Worm (Caenorhabditis elegans) whole organism, late embryonic: Measurements from ENCODE around the gene srj-10.

Source experiments
- C08G9.2 ChIP-seq: sonication (generic microtip); optimal IDR thresholded peaks from 2 replicates; lab custom pipeline; 2016; ENCODE audit warnings: mild to moderate bottlenecking, missing genetic modification characterization, moderate library complexity, missing compliant biosample characterization
- C38D4.7 ChIP-seq: fragments of 200-800 bp; sonication (Bioruptor generic); optimal IDR thresholded peaks from 2 replicates; lab custom pipeline; 2018; ENCODE audit warnings: mild to moderate bottlenecking, missing genetic modification characterization, moderate library complexity, missing compliant biosample characterization
- F13H6.1 ChIP-seq: sonication (generic microtip); optimal IDR thresholded peaks from 2 replicates; lab custom pipeline; 2016; ENCODE audit warnings: missing genetic modification characterization, missing compliant biosample characterization
- T23F11.4 ChIP-seq: fragments of 200-800 bp; sonication (Bioruptor generic); optimal IDR thresholded peaks from 2 replicates; lab custom pipeline; 2018; ENCODE audit warnings: mild to moderate bottlenecking, missing genetic modification characterization, missing compliant biosample characterization
- Y22D7AL.16 ChIP-seq: sonication (generic microtip); optimal IDR thresholded peaks from 2 replicates; lab custom pipeline; 2016; ENCODE audit warnings: missing genetic modification characterization, missing compliant biosample characterization
- ceh-18 ChIP-seq: sonication (generic microtip); optimal IDR thresholded peaks from 2 replicates; lab custom pipeline; 2016; ENCODE audit warnings: missing genetic modification characterization, missing compliant biosample characterization
- ceh-22 ChIP-seq: sonication (generic microtip); optimal IDR thresholded peaks from 2 replicates; lab custom pipeline; 2017; ENCODE audit warnings: missing biosample characterization, missing genetic modification characterization
- ceh-30 ChIP-seq: fragments of 150-350 bp; optimal IDR thresholded peaks from 2 replicates; lab custom pipeline; 2014; ENCODE audit warnings: missing biosample characterization, missing genetic modification characterization
- ceh-31 ChIP-seq: sonication (generic microtip); optimal IDR thresholded peaks from 2 replicates; lab custom pipeline; 2016; ENCODE audit warnings: missing genetic modification characterization, missing compliant biosample characterization
- ceh-34 ChIP-seq: sonication (generic microtip); optimal IDR thresholded peaks from 2 replicates; lab custom pipeline; 2016; ENCODE audit warnings: mild to moderate bottlenecking, missing genetic modification characterization, missing compliant biosample characterization
- ceh-45 ChIP-seq: fragments of 200-800 bp; sonication (Bioruptor generic); IDR thresholded peaks from 2 replicates; pipeline ENCODE4 v1.3.6; 2022; ENCODE audit warnings: missing genetic modification reagents, missing genetic modification characterization, missing compliant biosample characterization
- ceh-48 ChIP-seq: sonication (generic microtip); optimal IDR thresholded peaks from 2 replicates; lab custom pipeline; 2016; ENCODE audit warnings: missing genetic modification characterization, inconsistent platforms, missing compliant biosample characterization
- ceh-9 ChIP-seq: sonication (generic microtip); optimal IDR thresholded peaks from 2 replicates; lab custom pipeline; 2016; ENCODE audit warnings: mild to moderate bottlenecking, missing genetic modification characterization, inconsistent platforms, missing compliant biosample characterization
- che-1 ChIP-seq: sonication (generic microtip); optimal IDR thresholded peaks from 2 replicates; lab custom pipeline; 2016; ENCODE audit warnings: mild to moderate bottlenecking, missing genetic modification characterization, missing compliant biosample characterization
- dve-1 ChIP-seq: sonication (generic microtip); optimal IDR thresholded peaks from 2 replicates; lab custom pipeline; 2017; ENCODE audit warnings: antibody characterized with exemption, mild to moderate bottlenecking, missing genetic modification characterization, missing compliant biosample characterization
- elt-2 ChIP-seq: sonication (generic microtip); optimal IDR thresholded peaks from 2 replicates; lab custom pipeline; 2016; ENCODE audit warnings: missing genetic modification reagents, missing genetic modification characterization, missing compliant biosample characterization
- fkh-6 ChIP-seq: sonication (generic microtip); optimal IDR thresholded peaks from 2 replicates; lab custom pipeline; 2016; ENCODE audit warnings: missing genetic modification characterization, missing compliant biosample characterization
- gmeb-2 ChIP-seq: sonication (generic microtip); optimal IDR thresholded peaks from 2 replicates; lab custom pipeline; 2016; ENCODE audit warnings: missing genetic modification characterization, inconsistent platforms, missing compliant biosample characterization
- hlh-13 ChIP-seq: fragments of 200-800 bp; sonication (Bioruptor generic); optimal IDR thresholded peaks from 2 replicates; lab custom pipeline; 2018; ENCODE audit warnings: mild to moderate bottlenecking, missing genetic modification characterization, missing compliant biosample characterization
- hlh-6 ChIP-seq: sonication (generic microtip); optimal IDR thresholded peaks from 2 replicates; lab custom pipeline; 2016; ENCODE audit warnings: missing genotype, missing genetic modification characterization, missing compliant biosample characterization
- hlh-8 ChIP-seq: sonication (generic microtip); optimal IDR thresholded peaks from 2 replicates; lab custom pipeline; 2016; ENCODE audit warnings: missing genotype, missing genetic modification characterization, missing compliant biosample characterization
- lin-11 ChIP-seq: fragments of 200-800 bp; sonication (Bioruptor generic); optimal IDR thresholded peaks from 2 replicates; lab custom pipeline; 2018; ENCODE audit warnings: mild to moderate bottlenecking, missing genetic modification characterization, missing compliant biosample characterization
- madf-2 ChIP-seq: sonication (generic microtip); optimal IDR thresholded peaks from 2 replicates; lab custom pipeline; 2017; ENCODE audit warnings: missing genetic modification characterization, missing compliant biosample characterization
- mec-3 ChIP-seq: sonication (generic microtip); optimal IDR thresholded peaks from 2 replicates; lab custom pipeline; 2016; ENCODE audit warnings: borderline replicate concordance, missing genetic modification characterization, missing compliant biosample characterization
- nfya-1 ChIP-seq: sonication (generic microtip); optimal IDR thresholded peaks from 2 replicates; lab custom pipeline; 2017; ENCODE audit warnings: missing genetic modification characterization, mild to moderate bottlenecking, missing compliant biosample characterization, antibody characterized with exemption, moderate library complexity
- nhr-11 ChIP-seq: fragments of 150-350 bp; optimal IDR thresholded peaks from 2 replicates; lab custom pipeline; 2014; ENCODE audit warnings: missing biosample characterization, missing genetic modification characterization
- nhr-232 ChIP-seq: sonication (generic microtip); optimal IDR thresholded peaks from 2 replicates; lab custom pipeline; 2016; ENCODE audit warnings: missing genetic modification characterization, missing compliant biosample characterization
- odd-2 ChIP-seq: sonication (generic microtip); optimal IDR thresholded peaks from 2 replicates; lab custom pipeline; 2017; ENCODE audit warnings: antibody characterized with exemption, mild to moderate bottlenecking, missing genetic modification characterization, missing compliant biosample characterization
- pax-1 ChIP-seq: fragments of 150-350 bp; optimal IDR thresholded peaks from 2 replicates; lab custom pipeline; 2014; ENCODE audit warnings: missing biosample characterization, missing genetic modification characterization
- pha-2 ChIP-seq: sonication (generic microtip); optimal IDR thresholded peaks from 2 replicates; lab custom pipeline; 2017; ENCODE audit warnings: mild to moderate bottlenecking, missing genetic modification characterization, missing compliant biosample characterization
- pha-4 ChIP-seq: fragments of 150-350 bp; optimal IDR thresholded peaks from 2 replicates; lab custom pipeline; 2018; ENCODE audit warnings: missing biosample characterization, missing genetic modification reagents, missing genetic modification characterization
- pros-1 ChIP-seq: fragments of 150-350 bp; optimal IDR thresholded peaks from 2 replicates; lab custom pipeline; 2014; ENCODE audit warnings: missing biosample characterization, missing genetic modification reagents, missing genetic modification characterization
- ref-2 ChIP-seq: sonication (generic microtip); optimal IDR thresholded peaks from 2 replicates; lab custom pipeline; 2016; ENCODE audit warnings: missing genetic modification characterization, missing compliant biosample characterization
- syd-9 ChIP-seq: sonication (generic microtip); optimal IDR thresholded peaks from 2 replicates; lab custom pipeline; 2016; ENCODE audit warnings: mild to moderate bottlenecking, missing genetic modification characterization, moderate library complexity, missing compliant biosample characterization
- tbx-2 ChIP-seq: sonication (generic microtip); optimal IDR thresholded peaks from 2 replicates; lab custom pipeline; 2016; ENCODE audit warnings: missing genetic modification characterization, missing compliant biosample characterization
- tbx-7 ChIP-seq: sonication (generic microtip); optimal IDR thresholded peaks from 2 replicates; lab custom pipeline; 2016; ENCODE audit warnings: missing genotype, missing genetic modification characterization, missing compliant biosample characterization
- ttx-3 ChIP-seq: sonication (generic microtip); optimal IDR thresholded peaks from 2 replicates; lab custom pipeline; 2016; ENCODE audit warnings: missing genetic modification reagents, missing genetic modification characterization, missing compliant biosample characterization
- unc-3 ChIP-seq, 2 experiments: fragments of 200-800 bp in 1 of 2; sonication (Bioruptor generic) in 1 of 2; sonication (generic microtip) in 1 of 2; conservative IDR thresholded peaks in 1 of 2; optimal IDR thresholded peaks in 1 of 2; 2 replicates each; pipeline versions ENCODE4 v1.3.6 to Lab custom; 2016 to 2022; ENCODE audit warnings: missing compliant biosample characterization in 2 of 2, missing genetic modification characterization in 2 of 2, missing genetic modification reagents in 1 of 2
- unc-55 ChIP-seq: sonication (generic microtip); optimal IDR thresholded peaks from 2 replicates; lab custom pipeline; 2017; ENCODE audit warnings: missing biosample characterization, missing genetic modification reagents, missing genetic modification characterization
- ztf-16 ChIP-seq: sonication (generic microtip); optimal IDR thresholded peaks from 2 replicates; lab custom pipeline; 2017; ENCODE audit warnings: missing genetic modification characterization, missing compliant biosample characterization

The srj-10 gene

DNA sequence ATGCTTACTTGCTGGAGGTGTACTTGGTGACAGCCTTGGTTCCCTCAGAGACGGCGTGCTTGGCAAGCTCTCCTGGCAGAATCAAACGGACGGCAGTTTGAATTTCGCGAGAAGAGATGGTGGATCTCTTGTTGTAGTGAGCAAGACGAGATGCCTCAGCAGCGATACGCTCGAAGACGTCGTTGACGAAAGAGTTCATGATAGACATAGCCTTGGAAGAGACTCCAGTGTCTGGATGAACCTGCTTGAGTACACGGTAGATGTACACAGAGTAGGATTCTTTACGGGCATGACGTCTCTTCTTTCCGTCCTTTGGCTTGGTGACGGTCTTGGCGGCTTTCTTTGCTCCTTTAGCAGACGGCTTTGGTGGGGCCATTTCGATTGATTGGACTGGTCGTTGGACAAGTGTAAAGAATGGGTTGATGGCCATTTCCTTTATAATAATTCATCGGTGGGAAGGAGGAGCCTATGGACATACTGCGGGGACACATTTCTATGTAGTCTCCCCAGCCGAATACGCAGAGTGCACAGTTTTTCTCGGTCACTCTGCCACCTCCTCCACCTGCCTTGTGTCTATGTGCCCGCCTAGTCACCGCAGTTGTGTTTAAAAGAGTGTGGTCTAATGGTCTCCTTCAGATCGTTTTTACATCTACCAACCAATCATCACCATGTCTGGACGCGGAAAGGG, 33.5 kb downstream of the srj-10 start, which contains the start of the genes his-4 and his-3:
TSS of gene his-4 (minus strand) at position 376 of the 688 bp plus-strand sequence.
TSS of gene his-3 (plus strand) at position 669 of the 688 bp plus-strand sequence.
- peak; percentile 17 for TF ChIP-seq ztf-16 (tag; lab: Kevin White, UChicago)
- TF ChIP-seq tbx-7 (tag; lab: Kevin White, UChicago): peak; percentile 11
- peak; percentile 66 for TF ChIP-seq ref-2 (tag; lab: Kevin White, UChicago)
- TF ChIP-seq nfya-1: peak; percentile 36
- TF ChIP-seq elt-2 (tag; lab: Kevin White, UChicago): peak; percentile 24
- peak; percentile 37 for TF ChIP-seq dve-1 (tag; lab: Kevin White, UChicago)
- TF ChIP-seq ceh-34 (tag; lab: Kevin White, UChicago): peak; percentile 38
- TF ChIP-seq ceh-31 (tag; lab: Kevin White, UChicago): peak; percentile 63
- peak; percentile 60 for TF ChIP-seq tbx-2
- TF ChIP-seq, all 69 proteins: peak for 9; not testable (repeated sequence) for 60

DNA sequence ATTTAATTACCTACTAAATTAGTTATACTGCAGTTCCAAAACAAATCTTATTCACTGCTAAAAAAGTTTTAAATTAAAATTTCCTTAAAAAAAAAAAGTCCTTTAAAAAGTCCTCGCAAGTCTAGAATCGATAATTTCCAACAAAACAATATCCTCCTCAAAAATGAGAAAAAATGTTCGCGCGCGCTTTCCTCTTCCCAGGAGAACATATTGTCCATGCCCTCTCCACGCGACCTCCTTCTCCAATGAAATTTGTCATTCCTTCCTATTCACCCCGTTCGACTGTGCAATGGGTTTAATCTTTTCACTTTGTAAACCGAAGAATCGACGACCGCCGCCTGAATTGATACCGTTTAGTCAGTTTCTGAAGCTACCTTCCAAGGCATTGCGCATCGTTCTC, 37.6 kb downstream of the srj-10 start, which contains the start of gene T10C6.10:
TSS of gene T10C6.10 (plus strand) at position 248 of the 400 bp plus-strand sequence.
- TF ChIP-seq C08G9.2 (no peak), fkh-6 (no peak), pha-2 (tag; lab: Kevin White, UChicago) (no peak), ceh-45 (no peak), pros-1 (tag; lab: Kevin White, UChicago) (no peak), mec-3 (tag; lab: Kevin White, UChicago) (no peak), ztf-16 (tag; lab: Kevin White, UChicago) (no peak), unc-3 (GFP tag; conservative IDR thresholded peaks at IDR 0.05; lab: Robert Waterston, UW) (no peak), unc-3 (tag; optimal IDR thresholded peaks at IDR 0.05; lab: Kevin White, UChicago) (no peak), ceh-48 (tag; lab: Kevin White, UChicago) (no peak), C38D4.7 (no peak), pax-1 (tag; lab: Kevin White, UChicago) (no peak), nhr-232 (no peak), ceh-30 (no peak), F13H6.1 (no peak), hlh-6 (no peak), madf-2 (tag; lab: Kevin White, UChicago) (no peak), lin-11 (tag; lab: Kevin White, UChicago) (no peak), ceh-9 (no peak), ttx-3 (tag; lab: Kevin White, UChicago) (no peak)

DNA sequence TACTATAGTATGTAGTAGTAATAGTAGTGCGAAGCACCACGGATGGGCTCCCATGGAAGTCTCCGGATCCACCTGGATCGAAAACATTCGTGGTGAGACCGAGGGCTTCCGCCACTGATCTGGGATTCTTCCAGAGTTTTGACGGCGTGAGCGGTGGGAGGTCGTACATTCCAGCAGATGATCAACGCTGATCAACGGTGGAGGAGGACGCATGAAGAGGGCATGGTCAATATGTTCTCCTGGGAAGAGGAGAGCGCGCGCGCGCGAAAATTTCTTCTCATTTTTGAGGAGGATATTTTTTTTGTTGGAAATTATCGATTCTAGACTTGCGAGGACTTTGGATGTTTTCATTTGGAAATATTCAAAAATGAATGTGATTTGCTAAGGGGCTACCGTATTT, 40.3 kb downstream of the srj-10 start:
- TF ChIP-seq Y22D7AL.16 (tag; lab: Kevin White, UChicago) (no peak), C38D4.7 (no peak), hlh-8 (tag; lab: Kevin White, UChicago) (no peak), tbx-2 (no peak), nfya-1 (no peak), ceh-18 (tag; lab: Kevin White, UChicago) (no peak), ceh-22 (no peak), ceh-45 (no peak), syd-9 (no peak), unc-55 (no peak), che-1 (tag; lab: Kevin White, UChicago) (no peak)

- no peak for TF ChIP-seq odd-2 (tag; lab: Kevin White, UChicago)
- no peak for TF ChIP-seq pha-4 (tag; lab: Kevin White, UChicago)
- TF ChIP-seq nhr-11: no peak
- TF ChIP-seq tbx-7 (tag; lab: Kevin White, UChicago): no peak
- TF ChIP-seq gmeb-2: no peak
- TF ChIP-seq T23F11.4 (GFP tag; lab: Kevin White, UChicago): no peak
- TF ChIP-seq hlh-13 (GFP tag; lab: Kevin White, UChicago): no peak
These were observed 41.0 kb downstream of the srj-10 start, which contains the start of gene T10C6.16 for ce11 chrV:16032761-16033160. T10C6.16 (minus strand) TSS chrV:16033005.
